Worm (Caenorhabditis elegans): ENCODE results near the gene dhhc-9.

- TF ChIP-seq snpc-4 (tag; optimal IDR thresholded peaks at IDR 0.05) (no peak), Y5F2A.4 (GFP tag; optimal IDR thresholded peaks at IDR 0.05) (no peak), egl-27 (tag; optimal IDR thresholded peaks at IDR 0.05) (no peak), nhr-76 (tag; optimal IDR thresholded peaks at IDR 0.05) (no peak), mep-1 (tag; optimal IDR thresholded peaks at IDR 0.05) (no peak), unc-39 (tag; optimal IDR thresholded peaks at IDR 0.05) (no peak), dpl-1 (GFP tag; optimal IDR thresholded peaks at IDR 0.05) (no peak), daf-19 (GFP tag; conservative IDR thresholded peaks at IDR 0.05) (no peak), dve-1 (tag; optimal IDR thresholded peaks at IDR 0.05; ENCODE audit: insufficient read depth) (no peak)
Measured at ce11 chrX:2422123-2422522, 20.3 kb upstream of the dhhc-9 start.
